Worm (Caenorhabditis elegans) whole organism, young adult: ENCODE results near the gene unc-7.

Source experiments
- Y95B8A.8 ChIP-seq: fragments of 200-800 bp; sonication (Bioruptor generic); IDR thresholded peaks from 2 replicates; pipeline ENCODE4 v1.3.6; 2022; ENCODE audit warnings: missing genetic modification reagents, missing genetic modification characterization, missing compliant biosample characterization
- ama-1 ChIP-seq, 3 experiments: fragments of 150-350 bp in 1 of 3; sonication (generic microtip) in 2 of 3; optimal IDR thresholded peaks; 2 replicates each; lab custom pipeline; 2014 to 2018; ENCODE audit warnings: missing biosample characterization in 2 of 3, missing genetic modification characterization in 2 of 3, missing genetic modification reagents in 2 of 3
- athp-1 ChIP-seq: sonication (generic microtip); optimal IDR thresholded peaks from 2 replicates; lab custom pipeline; 2017; ENCODE audit warnings: mild to moderate bottlenecking, missing genetic modification characterization, missing compliant biosample characterization
- ceh-79 ChIP-seq: sonication (generic microtip); optimal IDR thresholded peaks from 2 replicates; lab custom pipeline; 2017; ENCODE audit warnings: mild to moderate bottlenecking, missing genetic modification characterization, missing compliant biosample characterization
- efl-1 ChIP-seq: fragments of 150-350 bp; optimal IDR thresholded peaks from 2 replicates; lab custom pipeline; 2014; ENCODE audit warnings: missing biosample characterization, missing genetic modification reagents, missing genetic modification characterization
- pha-4 ChIP-seq: fragments of 150-350 bp; sonication (generic microtip); optimal IDR thresholded peaks from 2 replicates; lab custom pipeline; 2014; ENCODE audit warnings: missing biosample characterization, missing genetic modification reagents, missing genetic modification characterization
- snpc-4 ChIP-seq, 5 experiments: fragments of 150-350 bp in 1 of 5; sonication (generic microtip) in 4 of 5; optimal IDR thresholded peaks; 2 replicates each; lab custom pipeline; 2014 to 2018; ENCODE audit warnings: missing genetic modification characterization in 5 of 5, missing biosample characterization in 3 of 5, antibody characterized with exemption in 2 of 5, mild to moderate bottlenecking in 2 of 5, missing compliant biosample characterization in 2 of 5, missing genotype in 2 of 5, moderate library complexity in 2 of 5, missing genetic modification reagents in 1 of 5

- TF ChIP-seq snpc-4 (GFP tag; optimal IDR thresholded peaks at IDR 0.05; lab: Kevin White, UChicago) (no peak), snpc-4 (tag; optimal IDR thresholded peaks at IDR 0.05; lab: Kevin White, UChicago) (no peak), athp-1 (tag; lab: Kevin White, UChicago) (no peak), ama-1 (optimal IDR thresholded peaks at IDR 0.05; lab: Kevin White, UChicago) (no peak), ama-1 (GFP tag; optimal IDR thresholded peaks at IDR 0.05; lab: Kevin White, UChicago) (no peak), ceh-79 (tag; lab: Kevin White, UChicago) (no peak), pha-4 (tag; lab: Kevin White, UChicago) (no peak), efl-1 (GFP tag; lab: Kevin White, UChicago) (no peak), Y95B8A.8 (GFP tag; lab: Robert Waterston, UW) (no peak)
Observed at ce11 chrX:15147640-15148039, at the start of gene unc-7.
